Worm (Caenorhabditis elegans) whole organism, young adult: ENCODE data around the gene ZK892.6.

ENCODE experiments used
- B0035.1 ChIP-seq: sonication (generic microtip); optimal IDR thresholded peaks from 2 replicates; lab custom pipeline; 2016; ENCODE audit warnings: missing genetic modification characterization, mild to moderate bottlenecking, missing compliant biosample characterization, missing genotype, missing genetic modification reagents
- B0261.1 ChIP-seq: sonication (generic microtip); optimal IDR thresholded peaks from 2 replicates; lab custom pipeline; 2016; ENCODE audit warnings: mild to moderate bottlenecking, missing genetic modification characterization, moderate library complexity, missing compliant biosample characterization
- F23B12.7 ChIP-seq: sonication (generic microtip); optimal IDR thresholded peaks from 2 replicates; lab custom pipeline; 2017; ENCODE audit warnings: missing genetic modification characterization, mild to moderate bottlenecking, missing compliant biosample characterization, antibody characterized with exemption, moderate library complexity; ENCODE audit not compliant: insufficient read depth
- F39B2.1 ChIP-seq: fragments of 200-800 bp; sonication (Bioruptor generic); IDR thresholded peaks from 2 replicates; pipeline ENCODE4 v1.3.6; 2022; ENCODE audit warnings: missing genetic modification reagents, missing genetic modification characterization, missing compliant biosample characterization
- F55B11.4 ChIP-seq: sonication (generic microtip); optimal IDR thresholded peaks from 2 replicates; lab custom pipeline; 2016; ENCODE audit warnings: missing compliant biosample characterization, missing genetic modification characterization, borderline replicate concordance; ENCODE audit not compliant: insufficient read depth
- F57A8.1 ChIP-seq: fragments of 200-800 bp; sonication (Bioruptor generic); optimal IDR thresholded peaks from 2 replicates; lab custom pipeline; 2018; ENCODE audit warnings: mild to moderate bottlenecking, missing genetic modification characterization, moderate library complexity, missing compliant biosample characterization
- F57C9.4 ChIP-seq: sonication (generic microtip); optimal IDR thresholded peaks from 2 replicates; lab custom pipeline; 2017; ENCODE audit warnings: mild to moderate bottlenecking, missing genetic modification characterization, missing compliant biosample characterization
- T26A5.8 ChIP-seq: sonication (generic microtip); optimal IDR thresholded peaks from 2 replicates; lab custom pipeline; 2016; ENCODE audit warnings: missing genetic modification characterization, missing compliant biosample characterization
- Y53G8AR.9 ChIP-seq: fragments of 200-800 bp; sonication (Bioruptor generic); conservative IDR thresholded peaks from 2 replicates; pipeline ENCODE4 v1.3.6; 2022; ENCODE audit warnings: missing genetic modification reagents, missing genetic modification characterization, missing compliant biosample characterization
- ZK185.1 ChIP-seq: sonication (generic microtip); optimal IDR thresholded peaks from 2 replicates; lab custom pipeline; 2016; ENCODE audit warnings: mild to moderate bottlenecking, missing genetic modification characterization, missing compliant biosample characterization; ENCODE audit not compliant: poor library complexity, severe bottlenecking
- akir-1 ChIP-seq: fragments of 200-800 bp; sonication (Bioruptor generic); optimal IDR thresholded peaks from 2 replicates; lab custom pipeline; 2018; ENCODE audit warnings: mild to moderate bottlenecking, missing genetic modification characterization, moderate library complexity, missing compliant biosample characterization
- athp-1 ChIP-seq: sonication (generic microtip); optimal IDR thresholded peaks from 2 replicates; lab custom pipeline; 2017; ENCODE audit warnings: mild to moderate bottlenecking, missing genetic modification characterization, missing compliant biosample characterization
- ceh-27 ChIP-seq: fragments of 200-800 bp; sonication (Bioruptor generic); optimal IDR thresholded peaks from 2 replicates; lab custom pipeline; 2018; ENCODE audit warnings: mild to moderate bottlenecking, missing genetic modification characterization, moderate library complexity, missing compliant biosample characterization
- ceh-58 ChIP-seq: fragments of 200-800 bp; sonication (Bioruptor generic); IDR thresholded peaks from 2 replicates; pipeline ENCODE4 v1.3.6; 2022; ENCODE audit warnings: missing genetic modification characterization, missing compliant biosample characterization
- ceh-79 ChIP-seq: sonication (generic microtip); optimal IDR thresholded peaks from 2 replicates; lab custom pipeline; 2017; ENCODE audit warnings: mild to moderate bottlenecking, missing genetic modification characterization, missing compliant biosample characterization
- die-1 ChIP-seq: sonication (generic microtip); optimal IDR thresholded peaks from 2 replicates; lab custom pipeline; 2016; ENCODE audit warnings: missing genotype, mild to moderate bottlenecking, missing genetic modification characterization, missing compliant biosample characterization
- dpl-1 ChIP-seq: fragments of 150-350 bp; optimal IDR thresholded peaks from 2 replicates; lab custom pipeline; 2014; ENCODE audit warnings: missing biosample characterization, missing genetic modification reagents, missing genetic modification characterization
- ekl-4 ChIP-seq: fragments of 200-800 bp; sonication (Bioruptor generic); IDR thresholded peaks from 2 replicates; pipeline ENCODE4 v1.3.6; 2022; ENCODE audit warnings: missing genetic modification reagents, missing genetic modification characterization, missing compliant biosample characterization
- hlh-12 ChIP-seq: sonication (generic microtip); optimal IDR thresholded peaks from 2 replicates; lab custom pipeline; 2016; ENCODE audit warnings: missing genetic modification characterization, missing compliant biosample characterization
- let-526 ChIP-seq: fragments of 200-800 bp; sonication (Bioruptor generic); IDR thresholded peaks from 2 replicates; pipeline ENCODE4 v1.3.6; 2022; ENCODE audit warnings: missing genetic modification reagents, missing genetic modification characterization, missing compliant biosample characterization
- lin-26 ChIP-seq: fragments of 200-800 bp; sonication (Bioruptor generic); IDR thresholded peaks from 2 replicates; pipeline ENCODE4 v1.3.6; 2022; ENCODE audit warnings: missing genetic modification reagents, missing genetic modification characterization, missing compliant biosample characterization
- madf-10 ChIP-seq: sonication (generic microtip); optimal IDR thresholded peaks from 2 replicates; lab custom pipeline; 2016; ENCODE audit warnings: mild to moderate bottlenecking, missing genetic modification characterization, missing compliant biosample characterization
- madf-3 ChIP-seq: fragments of 200-800 bp; sonication (Bioruptor generic); IDR thresholded peaks from 2 replicates; pipeline ENCODE4 v1.3.6; 2022; ENCODE audit warnings: missing genetic modification reagents, missing genetic modification characterization, missing compliant biosample characterization
- mes-4 ChIP-seq: sonication (generic microtip); optimal IDR thresholded peaks from 2 replicates; lab custom pipeline; 2016; ENCODE audit warnings: missing genotype, missing genetic modification characterization, missing compliant biosample characterization
- nhr-179 ChIP-seq: sonication (generic microtip); optimal IDR thresholded peaks from 2 replicates; lab custom pipeline; 2016; ENCODE audit warnings: mild to moderate bottlenecking, missing genetic modification characterization, missing compliant biosample characterization
- snpc-1.3 ChIP-seq: sonication (generic microtip); optimal IDR thresholded peaks from 2 replicates; lab custom pipeline; 2017; ENCODE audit warnings: missing genetic modification characterization, mild to moderate bottlenecking, missing compliant biosample characterization, antibody characterized with exemption, moderate library complexity, missing genotype, missing genetic modification reagents; ENCODE audit not compliant: insufficient read depth
- somi-1 ChIP-seq: fragments of 200-800 bp; sonication (Bioruptor generic); optimal IDR thresholded peaks from 2 replicates; lab custom pipeline; 2018; ENCODE audit warnings: mild to moderate bottlenecking, missing genetic modification characterization, missing compliant biosample characterization
- zfh-2 ChIP-seq: fragments of 200-800 bp; sonication (Bioruptor generic); conservative IDR thresholded peaks from 2 replicates; pipeline ENCODE4 v1.3.6; 2022; ENCODE audit warnings: missing genetic modification reagents, missing genetic modification characterization, missing compliant biosample characterization
- ztf-28 ChIP-seq: fragments of 200-800 bp; sonication (Bioruptor generic); IDR thresholded peaks from 2 replicates; pipeline ENCODE4 v1.3.6; 2022; ENCODE audit warnings: missing genetic modification reagents, missing genetic modification characterization, missing compliant biosample characterization
- ztf-3 ChIP-seq: fragments of 200-800 bp; sonication (Bioruptor generic); optimal IDR thresholded peaks from 2 replicates; lab custom pipeline; 2018; ENCODE audit warnings: mild to moderate bottlenecking, missing genetic modification characterization, missing compliant biosample characterization
- ztf-6 ChIP-seq: fragments of 200-800 bp; sonication (Bioruptor generic); IDR thresholded peaks from 2 replicates; pipeline ENCODE4 v1.3.6; 2022; ENCODE audit warnings: missing genetic modification reagents, missing genetic modification characterization, missing compliant biosample characterization

Gene ZK892.6

DNA sequence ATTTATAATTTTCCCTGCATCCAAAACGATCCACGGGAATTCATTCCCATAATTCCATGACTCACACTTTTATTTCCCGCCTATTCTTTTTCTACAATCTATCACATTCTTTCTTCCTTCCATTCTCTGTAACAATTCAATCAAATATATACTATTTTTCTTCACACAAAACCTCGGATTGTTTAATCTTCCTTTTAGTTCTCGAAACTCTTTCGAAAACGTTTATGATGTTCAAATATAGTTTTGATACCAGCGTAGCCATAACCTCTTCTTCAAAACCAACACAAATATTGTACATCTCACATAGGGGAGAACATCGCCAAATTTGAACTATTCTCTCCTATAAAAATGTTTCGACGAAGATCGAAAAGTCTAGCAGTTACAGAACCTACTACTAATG lies 10.9 kb upstream of the ZK892.6 start, which contains the start of gene lec-3:
Gene lec-3 (plus strand): TSS at position 301 of the 400 bp plus-strand sequence.
- TF ChIP-seq B0261.1 (tag; lab: Kevin White, UChicago) (no peak), athp-1 (tag; lab: Kevin White, UChicago) (no peak), ztf-3 (no peak)

DNA sequence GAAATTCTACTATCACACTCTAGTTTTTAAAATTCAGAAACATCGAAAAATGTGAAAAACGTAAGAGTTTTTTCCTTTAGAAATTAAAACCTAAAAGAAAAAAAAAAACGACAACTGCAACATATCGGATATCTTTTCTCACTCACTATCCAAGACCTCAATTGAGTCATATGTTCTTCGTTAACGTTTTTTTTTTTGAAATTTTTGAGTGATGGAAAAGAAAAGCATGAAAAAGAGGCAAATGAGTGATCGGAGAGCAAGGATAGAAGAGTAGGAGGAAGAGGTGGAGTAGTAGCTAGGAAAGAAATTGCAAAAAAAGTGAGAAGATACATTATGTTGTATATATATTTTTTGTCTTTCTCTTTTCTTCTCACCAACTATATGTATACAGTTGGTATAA lies 9.6 kb upstream of the ZK892.6 start:
- TF ChIP-seq nhr-179 (tag; lab: Kevin White, UChicago) (no peak), Y53G8AR.9 (GFP tag; lab: Robert Waterston, UW) (no peak), let-526 (GFP tag; lab: Robert Waterston, UW) (no peak), ztf-6 (GFP tag; lab: Robert Waterston, UW) (no peak), somi-1 (GFP tag; lab: Kevin White, UChicago) (no peak), athp-1 (tag; lab: Kevin White, UChicago) (no peak)

DNA sequence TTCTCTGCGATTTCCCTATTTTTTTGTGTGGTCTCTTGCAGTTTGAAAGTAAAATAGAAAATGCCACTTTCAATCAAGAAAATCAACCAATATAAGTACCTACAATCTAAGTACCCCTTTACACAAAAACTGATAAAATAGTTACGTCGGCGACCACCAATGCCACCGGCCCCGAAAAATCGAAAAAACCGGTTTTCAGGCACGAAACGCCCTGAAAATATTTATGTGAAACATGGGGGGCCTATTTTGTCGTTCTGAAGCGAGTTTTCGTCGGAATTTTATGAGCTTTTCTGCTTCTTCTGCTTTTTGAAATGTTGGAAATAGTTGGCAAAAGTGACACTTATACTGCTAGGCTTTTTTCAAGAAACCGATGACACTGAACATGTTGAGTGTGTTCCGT lies 8.7 kb upstream of the ZK892.6 start:
- TF ChIP-seq F39B2.1 (GFP tag; lab: Robert Waterston, UW): no peak
- no peak for TF ChIP-seq dpl-1 (GFP tag; lab: Kevin White, UChicago)
- TF ChIP-seq hlh-12 (tag; lab: Kevin White, UChicago): no peak
- no peak for TF ChIP-seq F23B12.7
- no peak for TF ChIP-seq Y53G8AR.9 (GFP tag; lab: Robert Waterston, UW)
- no peak for TF ChIP-seq madf-10
- TF ChIP-seq ztf-6 (GFP tag; lab: Robert Waterston, UW): no peak
- TF ChIP-seq ceh-27 (GFP tag; lab: Kevin White, UChicago): no peak
- no peak for TF ChIP-seq ztf-28 (GFP tag; lab: Robert Waterston, UW)
- TF ChIP-seq die-1: no peak

DNA sequence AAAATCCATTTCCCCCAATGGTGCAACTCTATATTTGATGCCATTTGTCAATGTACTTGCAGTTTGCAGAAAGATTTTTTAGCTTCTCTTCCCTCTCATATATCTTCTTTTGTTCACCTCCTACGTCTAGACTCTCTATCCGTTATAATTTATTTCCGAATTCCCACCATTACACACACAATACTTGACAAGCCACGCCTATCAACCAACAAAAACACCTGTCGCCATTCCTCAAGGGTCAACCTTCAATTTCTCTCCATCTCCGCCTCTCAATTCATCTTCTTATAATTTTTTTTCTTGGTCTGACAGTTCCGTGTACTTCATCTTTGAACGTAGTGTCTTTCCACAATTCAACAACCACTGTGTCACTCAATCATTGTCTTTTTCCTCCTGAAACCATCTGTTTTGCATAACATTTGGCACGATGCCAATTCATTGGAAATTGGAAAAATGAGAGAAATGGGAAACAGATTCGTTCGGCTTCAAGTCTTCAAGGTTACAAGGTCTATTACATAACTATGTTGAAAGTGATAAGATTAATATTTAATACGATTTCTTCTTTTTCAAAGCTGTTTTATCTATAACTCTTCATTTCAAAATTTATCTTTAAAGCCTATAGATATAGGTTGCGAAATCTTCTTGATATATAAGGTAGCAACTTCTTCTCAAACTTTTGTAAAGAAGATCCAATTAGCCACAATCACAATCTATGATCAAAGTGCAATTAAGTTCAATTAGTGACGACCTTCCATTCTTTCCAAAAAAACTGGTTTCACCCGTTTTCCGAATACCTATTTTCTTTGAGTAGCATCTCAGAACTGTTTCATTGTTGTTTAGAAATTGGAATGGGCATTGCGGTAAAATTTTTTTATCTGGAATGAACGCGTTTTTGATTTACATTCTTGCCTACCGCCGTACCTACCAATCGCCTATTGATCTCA lies 7.0 kb upstream of the ZK892.6 start:
- TF ChIP-seq snpc-1.3 (no peak), madf-3 (GFP tag; lab: Robert Waterston, UW) (0 out of 2 replicates have a peak, but pooled peaks have one; percentile 30)

ce11 chrII:9984866-9985336 lies 5.0 kb upstream of the ZK892.6 start:
- peak; percentile 12 for TF ChIP-seq ceh-27 (GFP tag; lab: Kevin White, UChicago)
- no peak for TF ChIP-seq F57C9.4 (tag; lab: Kevin White, UChicago)

DNA sequence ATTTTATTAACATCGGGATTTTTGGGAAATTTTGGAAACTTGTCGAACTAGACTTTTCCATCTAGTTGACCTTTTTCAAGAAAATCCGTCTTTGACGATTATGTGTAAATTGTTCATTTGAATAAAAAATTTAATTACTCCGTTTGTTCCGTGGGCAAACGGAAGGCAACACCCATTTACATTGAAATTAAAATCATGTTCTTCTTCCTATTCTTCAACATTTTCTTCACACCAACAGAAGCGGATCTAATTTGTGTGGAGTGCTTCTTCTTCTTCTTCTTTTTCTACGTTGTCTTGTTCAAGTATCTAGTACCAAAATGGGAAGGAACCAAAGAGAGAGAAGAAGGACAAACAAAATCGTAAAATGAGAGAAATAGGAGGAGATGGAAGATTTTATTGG lies 2.5 kb upstream of the ZK892.6 start:
- TF ChIP-seq mes-4 (tag; lab: Kevin White, UChicago) (no peak), lin-26 (no peak), B0035.1 (tag; lab: Kevin White, UChicago) (no peak), ceh-58 (GFP tag; lab: Robert Waterston, UW) (no peak), die-1 (no peak), ZK185.1 (no peak), F57A8.1 (GFP tag; lab: Kevin White, UChicago) (no peak), F55B11.4 (tag; lab: Kevin White, UChicago) (no peak), ekl-4 (no peak), T26A5.8 (tag; lab: Kevin White, UChicago) (no peak), ceh-79 (tag; lab: Kevin White, UChicago) (no peak), zfh-2 (GFP tag; lab: Robert Waterston, UW) (no peak), akir-1 (no peak)
- TF ChIP-seq, all 124 proteins: peak for 0
